Worm (Caenorhabditis elegans) whole organism, L4 larva: ENCODE results near the gene Y2H9A.6.

Experiments used
- ctbp-1 ChIP-seq: fragments of 200-800 bp; sonication (Bioruptor generic); IDR thresholded peaks from 2 replicates; pipeline ENCODE4 v1.3.6; 2022; ENCODE audit warnings: missing genetic modification reagents, missing genetic modification characterization, missing compliant biosample characterization
- duxl-1 ChIP-seq: sonication (generic microtip); optimal IDR thresholded peaks from 2 replicates; lab custom pipeline; 2016; ENCODE audit warnings: mild to moderate bottlenecking, missing genetic modification characterization, moderate library complexity, missing compliant biosample characterization; ENCODE audit not compliant: poor library complexity
- nhr-76 ChIP-seq: fragments of 150-350 bp; optimal IDR thresholded peaks from 2 replicates; lab custom pipeline; 2014; ENCODE audit warnings: missing biosample characterization, missing genetic modification characterization
- saeg-2 ChIP-seq: fragments of 200-800 bp; sonication (Bioruptor generic); IDR thresholded peaks from 2 replicates; pipeline ENCODE4 v1.3.6; 2022; ENCODE audit warnings: missing genetic modification reagents, missing genetic modification characterization, missing compliant biosample characterization

ce11 chrV:13428660-13429059, 15.0 kb upstream of the Y2H9A.6 start, which contains the start of gene srd-19:
- TF ChIP-seq duxl-1 (tag; lab: Kevin White, UChicago): no peak
- no peak for TF ChIP-seq ctbp-1 (GFP tag; lab: Robert Waterston, UW)
- TF ChIP-seq saeg-2 (GFP tag; lab: Robert Waterston, UW): no peak
- TF ChIP-seq nhr-76: no peak
